Worm (Caenorhabditis elegans) whole organism, dauer: ENCODE measurements around the gene Y94H6A.5.

ENCODE experiments used
- unc-62 ChIP-seq: sonication (generic microtip); optimal IDR thresholded peaks from 2 replicates; lab custom pipeline; 2017; ENCODE audit warnings: missing biosample characterization, missing genetic modification reagents, missing genetic modification characterization

The Y94H6A.5 gene

ce11 chrIV:2664901-2665201 is 38.9 kb downstream of the Y94H6A.5 start:
- no peak for TF ChIP-seq unc-62 (GFP tag; lab: Kevin White, UChicago)

DNA sequence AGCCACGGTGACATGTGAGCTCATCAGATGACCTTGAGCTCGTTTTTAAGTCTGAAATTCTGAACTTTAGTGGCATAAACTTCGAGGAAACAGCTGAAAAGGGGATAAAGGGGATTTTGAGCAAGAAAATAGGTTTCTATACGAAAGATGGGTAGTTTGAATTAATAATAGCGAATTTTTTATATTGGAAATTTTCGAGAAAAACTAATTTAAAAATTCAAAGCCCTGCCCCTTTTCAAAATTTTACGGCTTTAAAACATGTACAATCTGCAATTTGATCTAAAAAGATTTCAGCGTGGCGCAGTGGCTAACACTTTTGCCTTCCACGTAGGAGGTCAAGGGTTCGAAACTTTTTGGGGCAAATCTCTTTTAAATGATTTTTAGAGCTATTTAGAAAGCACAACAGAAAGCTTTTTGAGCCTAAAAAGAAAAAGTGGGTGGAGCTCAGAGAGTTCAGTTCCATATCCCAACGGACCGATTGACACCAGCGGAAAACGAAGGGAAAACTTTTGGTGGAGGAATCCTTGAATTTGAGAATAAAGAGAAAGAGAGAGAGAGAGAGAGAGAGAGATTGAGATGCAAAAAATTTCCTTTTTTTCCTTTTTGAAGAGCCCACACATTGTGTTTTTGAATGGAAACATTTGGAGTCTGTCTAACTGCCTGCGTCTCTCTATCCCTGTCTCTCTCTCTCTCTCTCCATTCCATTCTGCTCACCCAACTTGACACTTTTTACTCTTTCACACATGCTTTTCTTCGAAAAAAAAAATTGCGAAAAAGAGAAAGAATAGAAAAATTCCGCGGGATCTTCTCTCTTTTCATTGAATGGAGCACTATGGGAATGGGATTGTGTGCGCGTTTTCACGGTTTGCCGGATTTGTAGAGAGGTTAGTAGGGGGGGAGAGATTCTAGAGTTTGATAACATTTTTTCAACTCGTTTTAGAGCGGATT is 39.5 kb downstream of the Y94H6A.5 start, which contains the start of gene Y69A2AR.31:
Y69A2AR.31 (minus strand) TSS at position 51 of the 948 bp plus-strand sequence.
- no peak for TF ChIP-seq unc-62 (GFP tag; lab: Kevin White, UChicago)

ce11 chrIV:2658733-2659132 is 45.0 kb downstream of the Y94H6A.5 start:
- TF ChIP-seq unc-62 (GFP tag; lab: Kevin White, UChicago) = no peak

- TF ChIP-seq unc-62 (GFP tag; lab: Kevin White, UChicago) = no peak
Measured at ce11 chrIV:2657307-2657706, 46.5 kb downstream of the Y94H6A.5 start.

- no peak for TF ChIP-seq unc-62 (GFP tag; lab: Kevin White, UChicago)
Measured at ce11 chrIV:2656400-2657139, 47.2 kb downstream of the Y94H6A.5 start.

ce11 chrIV:2654965-2655364 is 48.8 kb downstream of the Y94H6A.5 start:
- no peak for TF ChIP-seq unc-62 (GFP tag; lab: Kevin White, UChicago)

DNA sequence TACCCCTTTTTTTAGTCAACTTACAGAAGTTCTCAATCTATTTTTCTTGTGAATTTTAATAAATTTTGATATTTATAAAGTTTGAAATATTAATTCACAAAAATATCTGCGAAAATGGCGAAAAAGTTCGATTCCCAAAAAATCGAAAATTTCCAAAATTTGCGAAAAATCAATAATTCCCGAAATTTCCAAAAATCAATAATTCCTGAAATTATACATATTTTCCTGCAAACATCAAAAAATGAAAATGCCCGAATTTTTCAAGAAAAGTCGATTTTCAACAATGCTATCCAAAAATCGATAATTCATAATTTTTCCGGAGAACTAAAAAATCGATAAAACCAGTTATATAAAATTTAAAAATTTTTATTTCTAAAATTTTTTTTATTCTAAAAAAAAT is 53.7 kb downstream of the Y94H6A.5 start:
- TF ChIP-seq unc-62 (GFP tag; lab: Kevin White, UChicago) = no peak

DNA sequence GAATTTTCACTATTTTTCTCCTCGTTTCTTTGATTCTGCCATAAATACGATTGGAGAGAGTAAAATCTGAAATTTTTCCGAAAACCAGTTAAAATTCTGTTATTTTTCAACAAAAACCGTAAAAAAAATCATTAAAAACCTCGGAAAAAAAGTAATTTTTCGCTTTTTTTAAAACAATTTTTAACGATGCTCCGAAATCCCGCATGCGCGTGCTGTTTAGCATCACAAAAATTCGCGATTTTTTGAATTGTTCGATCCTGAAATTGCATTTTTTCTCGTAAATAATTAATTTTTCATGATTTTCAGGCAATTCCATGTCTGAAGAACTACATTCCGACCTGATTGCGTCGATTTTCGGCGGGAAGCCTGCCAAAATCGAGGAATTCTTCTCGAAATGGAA is 61.1 kb downstream of the Y94H6A.5 start, which contains the start of gene ric-8:
ric-8 (plus strand) TSS at position 301 of the 400 bp plus-strand sequence.
- no peak for TF ChIP-seq unc-62 (GFP tag; lab: Kevin White, UChicago)

- no peak for TF ChIP-seq unc-62 (GFP tag; lab: Kevin White, UChicago)
Measured at ce11 chrIV:2642054-2642453, 61.7 kb downstream of the Y94H6A.5 start.

ce11 chrIV:2640950-2641349 is 62.8 kb downstream of the Y94H6A.5 start, which contains the start of the genes mdf-2 and nduv-3:
Gene mdf-2 (minus strand): TSS chrIV:2641125.
Gene nduv-3 (plus strand): TSS chrIV:2641310.
- no peak for TF ChIP-seq unc-62 (GFP tag; lab: Kevin White, UChicago)

DNA sequence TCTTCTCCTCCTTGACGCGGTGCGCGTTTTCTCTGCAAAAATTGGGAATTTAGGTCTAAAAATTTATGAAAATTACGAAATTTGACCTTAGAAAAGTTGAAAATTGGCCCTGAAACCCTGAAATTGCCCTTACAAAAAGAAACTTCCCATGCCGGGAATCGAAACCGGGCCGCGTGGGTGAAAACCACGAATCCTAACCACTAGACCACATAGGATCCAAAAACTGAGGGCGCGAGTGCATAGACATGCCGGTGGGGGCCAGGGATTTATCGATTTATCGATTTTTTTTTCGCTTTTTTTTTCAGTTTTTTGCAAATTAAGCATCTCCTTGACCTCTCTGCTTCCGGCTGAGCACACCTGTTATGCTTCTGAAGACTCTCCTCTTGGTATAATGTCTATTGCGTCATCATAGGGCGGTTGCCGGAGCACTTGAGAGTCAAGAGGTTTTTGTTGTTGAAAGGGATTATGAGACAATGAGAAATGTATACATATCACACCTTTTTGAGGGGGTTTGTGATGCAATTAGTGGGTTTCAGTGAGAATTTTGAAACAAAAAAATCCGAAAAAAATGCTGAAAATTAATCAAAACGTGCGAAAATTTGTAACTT is 64.0 kb downstream of the Y94H6A.5 start:
- no peak for TF ChIP-seq unc-62 (GFP tag; lab: Kevin White, UChicago)
